Fruit fly (Drosophila melanogaster) whole organism, embryonic: Measurements from ENCODE around the gene CG34347.
A peak's percentile ranks its signal among the peaks of the same experiment; 100 is the strongest.

Experiments used
- Blimp-1 ChIP-seq: fragments of 200-800 bp; sonication (Bioruptor generic); optimal IDR thresholded peaks from 3 replicates; lab custom pipeline; 2018; ENCODE audit warnings: missing biosample characterization, missing genetic modification characterization, mild to moderate bottlenecking, moderate library complexity, missing genetic modification reagents
- CG10654 ChIP-seq: fragments of 200-800 bp; sonication (Bioruptor generic); optimal IDR thresholded peaks from 2 replicates; lab custom pipeline; 2016; ENCODE audit warnings: missing biosample characterization, missing genetic modification characterization
- CG11456 ChIP-seq: fragments of 200-800 bp; sonication (Bioruptor generic); IDR thresholded peaks from 3 replicates; pipeline ENCODE4 v1.3.6; 2022; ENCODE audit warnings: missing biosample characterization, missing genetic modification characterization
- CG12391 ChIP-seq: fragments of 200-800 bp; sonication (Bioruptor generic); optimal IDR thresholded peaks from 3 replicates; lab custom pipeline; 2018; ENCODE audit warnings: missing biosample characterization, mild to moderate bottlenecking, missing genetic modification characterization, moderate library complexity
- CG12659 ChIP-seq: fragments of 200-800 bp; sonication (Bioruptor generic); optimal IDR thresholded peaks from 3 replicates; lab custom pipeline; 2017; ENCODE audit warnings: mild to moderate bottlenecking, missing biosample characterization, missing genetic modification reagents, missing genetic modification characterization
- CG15479 ChIP-seq: fragments of 200-800 bp; sonication (Bioruptor generic); optimal IDR thresholded peaks from 3 replicates; lab custom pipeline; 2019; ENCODE audit warnings: missing biosample characterization, mild to moderate bottlenecking, missing genetic modification characterization, moderate library complexity
- CG1647 ChIP-seq: fragments of 200-800 bp; sonication (Bioruptor generic); optimal IDR thresholded peaks from 3 replicates; lab custom pipeline; 2016; ENCODE audit warnings: missing biosample characterization, missing genetic modification characterization
- CG16813 ChIP-seq: fragments of 200-800 bp; sonication (Bioruptor generic); IDR thresholded peaks from 3 replicates; pipeline ENCODE4 v1.3.6; 2022; ENCODE audit warnings: missing biosample characterization, missing genetic modification characterization; ENCODE audit not compliant: partially characterized antibody
- CG16815 ChIP-seq: fragments of 200-800 bp; sonication (Bioruptor generic); optimal IDR thresholded peaks from 3 replicates; lab custom pipeline; 2017; ENCODE audit warnings: missing biosample characterization, mild to moderate bottlenecking, missing genetic modification characterization
- CG17328 ChIP-seq: fragments of 200-800 bp; sonication (Bioruptor generic); IDR thresholded peaks from 2 replicates; pipeline ENCODE4 v1.3.6; 2022; ENCODE audit warnings: missing biosample characterization, missing genetic modification characterization
- CG18011 ChIP-seq: fragments of 200-800 bp; sonication (Bioruptor generic); optimal IDR thresholded peaks from 2 replicates; lab custom pipeline; 2017; ENCODE audit warnings: missing biosample characterization, missing genetic modification characterization, mild to moderate bottlenecking, moderate library complexity, missing genotype
- CG18476 ChIP-seq: fragments of 200-800 bp; sonication (Bioruptor generic); optimal IDR thresholded peaks from 2 replicates; lab custom pipeline; 2016; ENCODE audit warnings: missing biosample characterization, mild to moderate bottlenecking, missing genetic modification characterization
- CG18619 ChIP-seq: fragments of 200-800 bp; sonication (Bioruptor generic); optimal IDR thresholded peaks from 3 replicates; lab custom pipeline; 2017; ENCODE audit warnings: missing biosample characterization, mild to moderate bottlenecking, missing genetic modification characterization
- CG2202 ChIP-seq: fragments of 200-800 bp; sonication (Bioruptor generic); optimal IDR thresholded peaks from 2 replicates; lab custom pipeline; 2018; ENCODE audit warnings: missing biosample characterization, mild to moderate bottlenecking, missing genetic modification characterization
- CG30431 ChIP-seq: fragments of 200-800 bp; sonication (Bioruptor generic); optimal IDR thresholded peaks from 2 replicates; lab custom pipeline; 2017; ENCODE audit warnings: missing biosample characterization, missing genetic modification characterization
- CG32767 ChIP-seq: fragments of 200-800 bp; sonication (Bioruptor generic); IDR thresholded peaks from 2 replicates; pipeline ENCODE4 v1.3.6; 2022; ENCODE audit warnings: missing biosample characterization, missing genetic modification characterization
- CG33213 ChIP-seq: fragments of 200-800 bp; sonication (Bioruptor generic); optimal IDR thresholded peaks from 3 replicates; lab custom pipeline; 2016; ENCODE audit warnings: missing biosample characterization, missing genetic modification characterization
- CG3838 ChIP-seq: fragments of 200-800 bp; sonication (Bioruptor generic); optimal IDR thresholded peaks from 3 replicates; lab custom pipeline; 2016; ENCODE audit warnings: missing biosample characterization, missing genetic modification characterization
- CG4617 ChIP-seq: fragments of 200-800 bp; sonication (Bioruptor generic); optimal IDR thresholded peaks from 3 replicates; lab custom pipeline; 2016; ENCODE audit warnings: missing biosample characterization, missing genetic modification characterization, borderline replicate concordance
- CG6689 ChIP-seq: fragments of 200-800 bp; sonication (Bioruptor generic); IDR thresholded peaks from 2 replicates; pipeline ENCODE4 v1.3.6; 2022; ENCODE audit warnings: missing biosample characterization, missing genetic modification characterization
- CG7786 ChIP-seq: fragments of 200-800 bp; sonication (Bioruptor generic); optimal IDR thresholded peaks from 2 replicates; lab custom pipeline; 2016; ENCODE audit warnings: missing biosample characterization, missing genetic modification characterization
- CG8290 ChIP-seq, 3 experiments: fragments of 200-800 bp; sonication (Bioruptor generic); optimal IDR thresholded peaks; 2 replicates each; lab custom pipeline; 2016 to 2019; ENCODE audit warnings: missing biosample characterization in 3 of 3, missing genetic modification characterization in 3 of 3, mild to moderate bottlenecking in 2 of 3, moderate library complexity in 1 of 3
- Camta ChIP-seq: fragments of 200-800 bp; sonication (Bioruptor generic); optimal IDR thresholded peaks from 2 replicates; lab custom pipeline; 2016; ENCODE audit warnings: missing biosample characterization, missing genetic modification characterization
- Dll ChIP-seq: fragments of 200-800 bp; sonication (Bioruptor generic); IDR thresholded peaks from 4 replicates; pipeline ENCODE4 v1.3.6; 2022; ENCODE audit warnings: missing biosample characterization, missing genetic modification characterization; ENCODE audit not compliant: partially characterized antibody
- Drgx ChIP-seq: fragments of 200-800 bp; sonication (Bioruptor generic); IDR thresholded peaks from 2 replicates; pipeline ENCODE4 v1.3.6; 2022; ENCODE audit warnings: missing biosample characterization, missing genetic modification characterization
- Fer1 ChIP-seq: fragments of 200-800 bp; sonication (Bioruptor generic); optimal IDR thresholded peaks from 2 replicates; lab custom pipeline; 2017; ENCODE audit warnings: missing biosample characterization, mild to moderate bottlenecking, missing genetic modification characterization
- GATAe ChIP-seq: fragments of 200-800 bp; sonication (Bioruptor generic); conservative IDR thresholded peaks from 2 replicates; pipeline ENCODE4 v1.3.6; 2022; ENCODE audit warnings: missing biosample characterization, missing genetic modification characterization
- HHEX ChIP-seq: fragments of 200-800 bp; sonication (Bioruptor generic); optimal IDR thresholded peaks from 3 replicates; lab custom pipeline; 2017; ENCODE audit warnings: missing biosample characterization, mild to moderate bottlenecking, missing genetic modification characterization, missing genetic modification reagents
- HmgZ ChIP-seq: fragments of 200-800 bp; sonication (Bioruptor generic); optimal IDR thresholded peaks from 2 replicates; lab custom pipeline; 2018; ENCODE audit warnings: missing biosample characterization, mild to moderate bottlenecking, missing genetic modification characterization
- Hr39 ChIP-seq: fragments of >200 bp; optimal IDR thresholded peaks from 2 replicates; lab custom pipeline; 2017
- Rx ChIP-seq: fragments of 200-800 bp; sonication (Bioruptor generic); IDR thresholded peaks from 2 replicates; pipeline ENCODE4 v1.3.6; 2022; ENCODE audit warnings: missing biosample characterization, missing genetic modification characterization
- Vsx1 ChIP-seq: fragments of 200-800 bp; sonication (Bioruptor generic); optimal IDR thresholded peaks from 2 replicates; lab custom pipeline; 2017; ENCODE audit warnings: missing biosample characterization, mild to moderate bottlenecking, missing genetic modification characterization, missing genetic modification reagents
- Xbp1 ChIP-seq: fragments of 200-800 bp; sonication (Bioruptor generic); optimal IDR thresholded peaks from 3 replicates; lab custom pipeline; 2016; ENCODE audit warnings: missing biosample characterization, mild to moderate bottlenecking, missing genetic modification characterization
- crol ChIP-seq: fragments of 200-800 bp; sonication (Bioruptor generic); IDR thresholded peaks from 2 replicates; pipeline ENCODE4 v1.3.6; 2022; ENCODE audit warnings: missing biosample characterization, missing genetic modification characterization
- dan ChIP-seq: fragments of 200-800 bp; sonication (Bioruptor generic); IDR thresholded peaks from 2 replicates; pipeline ENCODE4 v1.3.6; 2022; ENCODE audit warnings: missing biosample characterization, missing genetic modification characterization
- esg ChIP-seq: fragments of 200-800 bp; sonication (Bioruptor generic); conservative IDR thresholded peaks from 2 replicates; pipeline ENCODE4 v1.3.6; 2022; ENCODE audit warnings: missing biosample characterization, missing genetic modification characterization
- fd3F ChIP-seq: fragments of 200-800 bp; sonication (Bioruptor generic); optimal IDR thresholded peaks from 2 replicates; lab custom pipeline; 2018; ENCODE audit warnings: missing biosample characterization, mild to moderate bottlenecking, missing genetic modification characterization, moderate library complexity
- fd96Cb ChIP-seq: fragments of 200-800 bp; sonication (Bioruptor generic); optimal IDR thresholded peaks from 2 replicates; lab custom pipeline; 2018; ENCODE audit warnings: missing biosample characterization, mild to moderate bottlenecking, missing genetic modification characterization, moderate library complexity
- jigr1 ChIP-seq: fragments of 200-800 bp; sonication (Bioruptor generic); IDR thresholded peaks from 3 replicates; pipeline ENCODE4 v1.3.6; 2022; ENCODE audit warnings: missing biosample characterization, missing genetic modification characterization
- luna ChIP-seq: fragments of 200-800 bp; sonication (Bioruptor generic); optimal IDR thresholded peaks from 2 replicates; lab custom pipeline; 2016; ENCODE audit warnings: missing biosample characterization, missing genetic modification characterization
- pzg ChIP-seq: fragments of 200-800 bp; sonication (Bioruptor generic); optimal IDR thresholded peaks from 3 replicates; lab custom pipeline; 2018; ENCODE audit warnings: missing biosample characterization, mild to moderate bottlenecking, missing genetic modification characterization, moderate library complexity
- repo ChIP-seq: fragments of 200-800 bp; sonication (Bioruptor generic); optimal IDR thresholded peaks from 2 replicates; lab custom pipeline; 2016; ENCODE audit warnings: missing biosample characterization, missing genetic modification characterization
- row ChIP-seq: fragments of 200-800 bp; sonication (Bioruptor generic); IDR thresholded peaks from 3 replicates; pipeline ENCODE4 v1.3.6; 2022; ENCODE audit warnings: missing biosample characterization, missing genetic modification characterization
- sens-2 ChIP-seq: fragments of 200-800 bp; sonication (Bioruptor generic); IDR thresholded peaks from 2 replicates; pipeline ENCODE4 v1.3.6; 2022; ENCODE audit warnings: missing biosample characterization, missing genetic modification characterization
- seq ChIP-seq: fragments of 200-800 bp; sonication (Bioruptor generic); IDR thresholded peaks from 2 replicates; pipeline ENCODE4 v1.3.6; 2022; ENCODE audit warnings: missing biosample characterization, missing genetic modification characterization
- shn ChIP-seq: fragments of 200-800 bp; sonication (Bioruptor generic); optimal IDR thresholded peaks from 3 replicates; lab custom pipeline; 2016; ENCODE audit warnings: missing biosample characterization, missing genetic modification characterization
- sisA ChIP-seq: fragments of 200-800 bp; sonication (Bioruptor generic); IDR thresholded peaks from 2 replicates; pipeline ENCODE4 v1.3.6; 2022; ENCODE audit warnings: missing biosample characterization, missing genetic modification characterization
- slou ChIP-seq: fragments of 200-800 bp; sonication (Bioruptor generic); optimal IDR thresholded peaks from 3 replicates; lab custom pipeline; 2016; ENCODE audit warnings: missing biosample characterization, missing genetic modification characterization
- sob ChIP-seq: fragments of 200-800 bp; sonication (Bioruptor generic); IDR thresholded peaks from 2 replicates; pipeline ENCODE4 v1.3.6; 2022; ENCODE audit warnings: missing biosample characterization, missing genetic modification characterization
- ssp ChIP-seq: fragments of 200-800 bp; sonication (Bioruptor generic); IDR thresholded peaks from 2 replicates; pipeline ENCODE4 v1.3.6; 2022; ENCODE audit warnings: missing biosample characterization, missing genetic modification characterization
- unc-4 ChIP-seq: fragments of 200-800 bp; sonication (Bioruptor generic); IDR thresholded peaks from 2 replicates; pipeline ENCODE4 v1.3.6; 2022; ENCODE audit warnings: missing biosample characterization, missing genetic modification characterization; ENCODE audit not compliant: partially characterized antibody

The CG34347 gene

dm6 chr3R:31384108-31384507 lies 73.2 kb downstream of the CG34347 start (continued):
- TF ChIP-seq Hr39 (no peak), CG12391 (peak; percentile 97), Xbp1 (peak; percentile 98), CG10654 (GFP tag; lab: Kevin White, UChicago) (peak; percentile 96), CG12659 (GFP tag; lab: Kevin White, UChicago) (peak; percentile 98), CG17328 (GFP tag; lab: Robert Waterston, UW) (peak; percentile 96), Camta (GFP tag; lab: Kevin White, UChicago) (peak; percentile 94), jigr1 (GFP tag; lab: Robert Waterston, UW) (peak; percentile 96), CG15479 (no peak), CG32767 (GFP tag; lab: Robert Waterston, UW) (peak; percentile 94), HmgZ (tag; lab: Kevin White, UChicago) (peak; percentile 97), CG4617 (GFP tag; lab: Kevin White, UChicago) (peak; percentile 90), CG33213 (GFP tag; lab: Kevin White, UChicago) (peak; percentile 95), CG1647 (GFP tag; lab: Kevin White, UChicago) (peak; percentile 96), dan (GFP tag; lab: Robert Waterston, UW) (peak; percentile 83), CG18619 (GFP tag; lab: Kevin White, UChicago) (peak; percentile 97), repo (GFP tag; lab: Kevin White, UChicago) (peak; percentile 94), CG18476 (GFP tag; lab: Kevin White, UChicago) (peak; percentile 91), Dll (no peak), shn (GFP tag; lab: Kevin White, UChicago) (peak; percentile 98), fd96Cb (tag; lab: Kevin White, UChicago) (peak; percentile 96), Fer1 (peak; percentile 97), CG16815 (GFP tag; lab: Kevin White, UChicago) (peak; percentile 96), CG7786 (GFP tag; lab: Kevin White, UChicago) (peak; percentile 98), row (GFP tag; lab: Robert Waterston, UW) (peak; percentile 98), sens-2 (GFP tag; lab: Robert Waterston, UW) (peak; percentile 89), slou (peak; percentile 95), Rx (GFP tag; lab: Robert Waterston, UW) (peak; percentile 96), CG6689 (GFP tag; lab: Robert Waterston, UW) (peak; percentile 96), sob (GFP tag; lab: Robert Waterston, UW) (peak; percentile 98), CG8290 (GFP tag; optimal IDR thresholded peaks at IDR 0.05; lab: Kevin White, UChicago) (peak; percentile 92), CG8290 (tag; optimal IDR thresholded peaks at IDR 0.05; lab: Kevin White, UChicago) (peak in 1 of 2 experiments; percentile 94), pzg (GFP tag; lab: Kevin White, UChicago) (peak; percentile 27), crol (0 out of 2 replicates have a peak, but pooled peaks have one; percentile 39), fd3F (peak; percentile 96), GATAe (GFP tag; lab: Robert Waterston, UW) (peak; percentile 93), CG18011 (peak; percentile 89), Blimp-1 (GFP tag; lab: Kevin White, UChicago) (peak; percentile 94), Drgx (peak; percentile 99), CG11456 (GFP tag; lab: Robert Waterston, UW) (peak; percentile 99), seq (GFP tag; lab: Robert Waterston, UW) (peak; percentile 97), CG3838 (GFP tag; lab: Kevin White, UChicago) (peak; percentile 95), unc-4 (0 out of 2 replicates have a peak, but pooled peaks have one; percentile 18), sisA (GFP tag; lab: Robert Waterston, UW) (peak; percentile 97), CG16813 (GFP tag; lab: Robert Waterston, UW) (no peak), luna (GFP tag; lab: Kevin White, UChicago) (peak; percentile 91), Vsx1 (GFP tag; lab: Kevin White, UChicago) (peak; percentile 94), CG30431 (GFP tag; lab: Kevin White, UChicago) (peak; percentile 95), esg (GFP tag; lab: Robert Waterston, UW) (peak; percentile 97), CG2202 (tag; lab: Kevin White, UChicago) (peak; percentile 88), ssp (GFP tag; lab: Robert Waterston, UW) (peak; percentile 91), HHEX (GFP tag; lab: Kevin White, UChicago) (peak; percentile 97)
